Worm (Caenorhabditis elegans) whole organism, L4 larva: ENCODE measurements around the gene cut-4.

Source experiments
- D1046.2 ChIP-seq: fragments of 200-800 bp; sonication (Bioruptor generic); IDR thresholded peaks from 2 replicates; pipeline ENCODE4 v1.3.6; 2022; ENCODE audit warnings: missing genetic modification characterization, missing compliant biosample characterization
- F37D6.2 ChIP-seq: sonication (generic microtip); optimal IDR thresholded peaks from 2 replicates; lab custom pipeline; 2016; ENCODE audit warnings: mild to moderate bottlenecking, missing genetic modification characterization, missing compliant biosample characterization
- T20F7.1 ChIP-seq: fragments of 200-800 bp; sonication (Bioruptor generic); optimal IDR thresholded peaks from 2 replicates; lab custom pipeline; 2018; ENCODE audit warnings: mild to moderate bottlenecking, missing genetic modification characterization, missing compliant biosample characterization
- Y75B8A.6 ChIP-seq: fragments of 200-800 bp; sonication (Bioruptor generic); IDR thresholded peaks from 2 replicates; pipeline ENCODE4 v1.3.6; 2022; ENCODE audit warnings: missing genetic modification reagents, missing genetic modification characterization, missing compliant biosample characterization
- ZK337.2 ChIP-seq: fragments of 200-800 bp; sonication (Bioruptor generic); IDR thresholded peaks from 2 replicates; pipeline ENCODE4 v1.3.6; 2022; ENCODE audit warnings: missing genetic modification reagents, missing genetic modification characterization, missing compliant biosample characterization
- ZK546.5 ChIP-seq, 2 experiments: sonication (generic microtip); optimal IDR thresholded peaks; 2 replicates each; lab custom pipeline; 2017; ENCODE audit warnings: missing biosample characterization in 2 of 2, missing genetic modification characterization in 2 of 2
- aha-1 ChIP-seq: fragments of 150-350 bp; peaks from one replicate; lab custom pipeline; 2014; ENCODE audit warnings: missing biosample characterization, missing genetic modification characterization
- attf-4 ChIP-seq: sonication (generic microtip); optimal IDR thresholded peaks from 3 replicates; lab custom pipeline; 2017; ENCODE audit warnings: missing biosample characterization, missing genetic modification characterization
- ceh-20 ChIP-seq: fragments of 200-800 bp; sonication (Bioruptor generic); IDR thresholded peaks from 2 replicates; pipeline ENCODE4 v1.3.6; 2022; ENCODE audit warnings: missing genetic modification reagents, missing genetic modification characterization, missing compliant biosample characterization
- ceh-82 ChIP-seq: sonication (generic microtip); optimal IDR thresholded peaks from 2 replicates; lab custom pipeline; 2017; ENCODE audit warnings: missing biosample characterization, missing genetic modification characterization
- ctbp-1 ChIP-seq: fragments of 200-800 bp; sonication (Bioruptor generic); IDR thresholded peaks from 2 replicates; pipeline ENCODE4 v1.3.6; 2022; ENCODE audit warnings: missing genetic modification reagents, missing genetic modification characterization, missing compliant biosample characterization
- daf-12 ChIP-seq: fragments of 150-350 bp; optimal IDR thresholded peaks from 2 replicates; lab custom pipeline; 2014; ENCODE audit warnings: missing biosample characterization, missing genetic modification reagents, missing genetic modification characterization
- daf-16 ChIP-seq, 3 experiments: sonication (generic microtip); optimal IDR thresholded peaks; 2 replicates each; lab custom pipeline; 2016 to 2017; ENCODE audit warnings: missing genetic modification characterization in 3 of 3, missing genetic modification reagents in 3 of 3, mild to moderate bottlenecking in 2 of 3, missing compliant biosample characterization in 2 of 3, missing biosample characterization in 1 of 3, moderate library complexity in 1 of 3
- dmd-6 ChIP-seq: fragments of 200-800 bp; sonication (Bioruptor generic); IDR thresholded peaks from 2 replicates; pipeline ENCODE4 v1.3.6; 2022; ENCODE audit warnings: missing genetic modification reagents, missing genetic modification characterization, missing compliant biosample characterization
- dmd-9 ChIP-seq: fragments of 200-800 bp; sonication (Bioruptor generic); IDR thresholded peaks from 2 replicates; pipeline ENCODE4 v1.3.6; 2022; ENCODE audit warnings: missing genetic modification reagents, missing genetic modification characterization, missing compliant biosample characterization
- fos-1 ChIP-seq: fragments of 150-350 bp; optimal IDR thresholded peaks from 2 replicates; lab custom pipeline; 2014; ENCODE audit warnings: missing biosample characterization, missing genetic modification characterization
- hif-1 ChIP-seq, 2 experiments: sonication (generic microtip); optimal IDR thresholded peaks; 2 replicates each; lab custom pipeline; 2016 to 2017; ENCODE audit warnings: missing compliant biosample characterization in 2 of 2, missing genetic modification characterization in 2 of 2, missing genetic modification reagents in 2 of 2, missing genotype in 2 of 2, mild to moderate bottlenecking in 1 of 2
- hlh-11 ChIP-seq: fragments of 200-800 bp; sonication (Bioruptor generic); optimal IDR thresholded peaks from 2 replicates; lab custom pipeline; 2018; ENCODE audit warnings: mild to moderate bottlenecking, missing genetic modification characterization, missing compliant biosample characterization
- lin-1 ChIP-seq: fragments of 200-800 bp; sonication (Bioruptor generic); IDR thresholded peaks from 2 replicates; pipeline ENCODE4 v1.3.6; 2022; ENCODE audit warnings: missing genetic modification reagents, missing genetic modification characterization, missing compliant biosample characterization
- lir-3 ChIP-seq: sonication (generic microtip); optimal IDR thresholded peaks from 2 replicates; lab custom pipeline; 2016; ENCODE audit warnings: mild to moderate bottlenecking, missing genetic modification characterization, missing compliant biosample characterization
- lsy-2 ChIP-seq, 2 experiments: fragments of 150-350 bp in 1 of 2; sonication (generic microtip) in 1 of 2; optimal IDR thresholded peaks; 2 replicates each; lab custom pipeline; 2014 to 2017; ENCODE audit warnings: missing biosample characterization in 2 of 2, missing genetic modification characterization in 2 of 2
- mep-1 ChIP-seq: fragments of 150-350 bp; sonication (generic microtip); optimal IDR thresholded peaks from 3 replicates; lab custom pipeline; 2014; ENCODE audit warnings: missing biosample characterization, missing genetic modification characterization
- mes-2 ChIP-seq: sonication (generic microtip); optimal IDR thresholded peaks from 2 replicates; lab custom pipeline; 2016; ENCODE audit warnings: missing genotype, mild to moderate bottlenecking, missing genetic modification characterization, missing compliant biosample characterization; ENCODE audit not compliant: poor library complexity, severe bottlenecking
- mxl-2 ChIP-seq: fragments of 200-800 bp; sonication (Bioruptor generic); conservative IDR thresholded peaks from 2 replicates; pipeline ENCODE4 v1.3.6; 2022; ENCODE audit warnings: missing genetic modification reagents, missing genetic modification characterization, missing compliant biosample characterization
- nhr-237 ChIP-seq: sonication (generic microtip); optimal IDR thresholded peaks from 2 replicates; lab custom pipeline; 2017; ENCODE audit warnings: missing biosample characterization, missing genetic modification characterization
- nhr-28 ChIP-seq: fragments of 150-350 bp; optimal IDR thresholded peaks from 2 replicates; lab custom pipeline; 2014; ENCODE audit warnings: missing biosample characterization, missing genetic modification characterization
- nhr-48 ChIP-seq: sonication (generic microtip); optimal IDR thresholded peaks from 2 replicates; lab custom pipeline; 2016; ENCODE audit warnings: mild to moderate bottlenecking, missing genetic modification characterization, missing compliant biosample characterization
- php-3 ChIP-seq: fragments of 200-800 bp; sonication (Bioruptor generic); IDR thresholded peaks from 2 replicates; pipeline ENCODE4 v1.3.6; 2022; ENCODE audit warnings: missing genetic modification reagents, missing genetic modification characterization, missing compliant biosample characterization
- pqm-1 ChIP-seq: sonication (generic microtip); optimal IDR thresholded peaks from 2 replicates; lab custom pipeline; 2017; ENCODE audit warnings: missing biosample characterization, missing genetic modification characterization
- skn-1 ChIP-seq: fragments of 150-350 bp; optimal IDR thresholded peaks from 2 replicates; lab custom pipeline; 2014; ENCODE audit warnings: missing biosample characterization, missing genetic modification characterization
- spr-3 ChIP-seq: fragments of 200-800 bp; sonication (Bioruptor generic); optimal IDR thresholded peaks from 2 replicates; lab custom pipeline; 2018; ENCODE audit warnings: mild to moderate bottlenecking, missing genetic modification characterization, missing compliant biosample characterization
- unc-62 ChIP-seq, 3 experiments: fragments of 150-350 bp in 1 of 3; sonication (generic microtip); optimal IDR thresholded peaks in 2 of 3; peaks in 1 of 3; 1 replicate in 1 of 3; 2 replicates in 2 of 3; lab custom pipeline; 2014 to 2017; ENCODE audit warnings: missing biosample characterization in 3 of 3, missing genetic modification characterization in 3 of 3, missing genetic modification reagents in 3 of 3, missing genotype in 1 of 3
- zfp-2 ChIP-seq: sonication (generic microtip); optimal IDR thresholded peaks from 2 replicates; lab custom pipeline; 2016; ENCODE audit warnings: mild to moderate bottlenecking, missing genetic modification characterization, missing compliant biosample characterization
- zfp-3 ChIP-seq: fragments of 200-800 bp; sonication (Bioruptor generic); conservative IDR thresholded peaks from 2 replicates; pipeline ENCODE4 v1.3.6; 2022; ENCODE audit warnings: missing genetic modification reagents, missing genetic modification characterization, missing compliant biosample characterization
- zip-2 ChIP-seq: fragments of 150-350 bp; optimal IDR thresholded peaks from 2 replicates; lab custom pipeline; 2014; ENCODE audit warnings: missing biosample characterization, missing genetic modification characterization

Gene cut-4

ce11 chrII:10476039-10476438 is 40.1 kb downstream of the cut-4 start, which contains the start of gene clec-58:
Gene clec-58, minus strand, starts transcription at chrII:10476139.
- TF ChIP-seq zip-2 (tag; lab: Kevin White, UChicago), result no peak
- no peak for TF ChIP-seq php-3 (GFP tag; lab: Robert Waterston, UW)
- TF ChIP-seq ceh-82 (tag; lab: Kevin White, UChicago), result no peak
- TF ChIP-seq lsy-2 (tag; optimal IDR thresholded peaks at IDR 0.05; lab: Kevin White, UChicago), result no peak
- no peak for TF ChIP-seq ceh-20 (GFP tag; lab: Robert Waterston, UW)
- no peak for TF ChIP-seq daf-12 (tag; lab: Kevin White, UChicago)
- TF ChIP-seq nhr-48, result no peak
- TF ChIP-seq zfp-3 (GFP tag; lab: Robert Waterston, UW), result no peak
- TF ChIP-seq lin-1 (GFP tag; lab: Robert Waterston, UW), result no peak
- TF ChIP-seq ctbp-1 (GFP tag; lab: Robert Waterston, UW), result no peak
- TF ChIP-seq, all 104 proteins: peak for 0

- no peak for TF ChIP-seq F37D6.2 (tag; lab: Kevin White, UChicago)
- TF ChIP-seq mes-2 (tag; lab: Kevin White, UChicago), result no peak
Measured at ce11 chrII:10476959-10477358, 41.0 kb downstream of the cut-4 start, which contains the start of gene ZK666.4. Gene ZK666.4, plus strand, starts transcription at chrII:10477259.

- TF ChIP-seq ZK546.5 (tag; optimal IDR thresholded peaks at IDR 0.05; lab: Kevin White, UChicago) (no peak), spr-3 (no peak), dmd-9 (GFP tag; lab: Robert Waterston, UW) (no peak), unc-62 (GFP tag; optimal IDR thresholded peaks at IDR 0.05 in 1 of 2; lab: Kevin White, UChicago) (no peak), unc-62 (tag; optimal IDR thresholded peaks at IDR 0.05; lab: Kevin White, UChicago) (no peak), zfp-2 (tag; lab: Kevin White, UChicago) (no peak), Y75B8A.6 (GFP tag; lab: Robert Waterston, UW) (no peak), hif-1 (tag; optimal IDR thresholded peaks at IDR 0.05; lab: Kevin White, UChicago) (no peak), nhr-48 (no peak), nhr-28 (tag; lab: Kevin White, UChicago) (no peak), attf-4 (tag; lab: Kevin White, UChicago) (no peak), pqm-1 (tag; lab: Kevin White, UChicago) (no peak), mep-1 (tag; lab: Kevin White, UChicago) (no peak), D1046.2 (GFP tag; lab: Robert Waterston, UW) (no peak), nhr-237 (tag; lab: Kevin White, UChicago) (no peak), fos-1 (tag; lab: Kevin White, UChicago) (no peak), skn-1 (tag; lab: Kevin White, UChicago) (no peak), mxl-2 (no peak), lir-3 (tag; lab: Kevin White, UChicago) (no peak)
Measured at ce11 chrII:10479348-10479747, 43.4 kb downstream of the cut-4 start, which contains the start of gene clec-59. Gene clec-59, minus strand, starts transcription at chrII:10479448.

- TF ChIP-seq aha-1 (tag; lab: Kevin White, UChicago) (peak; percentile 91), T20F7.1 (GFP tag; lab: Kevin White, UChicago) (no peak), spr-3 (no peak), pqm-1 (tag; lab: Kevin White, UChicago) (no peak), lsy-2 (tag; optimal IDR thresholded peaks at IDR 0.05; lab: Kevin White, UChicago) (no peak)
Measured at ce11 chrII:10480043-10480442, 44.1 kb downstream of the cut-4 start.

ce11 chrII:10481824-10482556 is 46.1 kb downstream of the cut-4 start, which contains the start of the genes clec-60 and ZK666.11:
Gene clec-60, minus strand, starts transcription at chrII:10481874.
Gene ZK666.11, plus strand, starts transcription at chrII:10482522.
- TF ChIP-seq nhr-28 (tag; lab: Kevin White, UChicago), result peak; percentile 73
- peak; percentile 27; the same call in 1 of the 2 replicates for TF ChIP-seq dmd-6 (GFP tag; lab: Robert Waterston, UW)
- peak; percentile 2 for TF ChIP-seq pqm-1 (tag; lab: Kevin White, UChicago)
- no peak for TF ChIP-seq ZK337.2 (GFP tag; lab: Robert Waterston, UW)
- TF ChIP-seq dmd-9 (GFP tag; lab: Robert Waterston, UW), result no peak
- TF ChIP-seq hlh-11 (tag; lab: Kevin White, UChicago), result peak; percentile 37
- no peak for TF ChIP-seq daf-16 (GFP tag; optimal IDR thresholded peaks at IDR 0.05; lab: Kevin White, UChicago)
- TF ChIP-seq daf-16 (tag; optimal IDR thresholded peaks at IDR 0.05; lab: Kevin White, UChicago), result no peak
